Fruit fly (Drosophila melanogaster) whole organism, larva: Measurements from ENCODE around the gene CG10336.

ENCODE experiments used
- noc ChIP-seq: fragments of 200-800 bp; sonication (Bioruptor generic); optimal IDR thresholded peaks from 3 replicates; lab custom pipeline; 2019; ENCODE audit warnings: missing biosample characterization, mild to moderate bottlenecking, missing genetic modification characterization, moderate library complexity

CG10336 gene

DNA sequence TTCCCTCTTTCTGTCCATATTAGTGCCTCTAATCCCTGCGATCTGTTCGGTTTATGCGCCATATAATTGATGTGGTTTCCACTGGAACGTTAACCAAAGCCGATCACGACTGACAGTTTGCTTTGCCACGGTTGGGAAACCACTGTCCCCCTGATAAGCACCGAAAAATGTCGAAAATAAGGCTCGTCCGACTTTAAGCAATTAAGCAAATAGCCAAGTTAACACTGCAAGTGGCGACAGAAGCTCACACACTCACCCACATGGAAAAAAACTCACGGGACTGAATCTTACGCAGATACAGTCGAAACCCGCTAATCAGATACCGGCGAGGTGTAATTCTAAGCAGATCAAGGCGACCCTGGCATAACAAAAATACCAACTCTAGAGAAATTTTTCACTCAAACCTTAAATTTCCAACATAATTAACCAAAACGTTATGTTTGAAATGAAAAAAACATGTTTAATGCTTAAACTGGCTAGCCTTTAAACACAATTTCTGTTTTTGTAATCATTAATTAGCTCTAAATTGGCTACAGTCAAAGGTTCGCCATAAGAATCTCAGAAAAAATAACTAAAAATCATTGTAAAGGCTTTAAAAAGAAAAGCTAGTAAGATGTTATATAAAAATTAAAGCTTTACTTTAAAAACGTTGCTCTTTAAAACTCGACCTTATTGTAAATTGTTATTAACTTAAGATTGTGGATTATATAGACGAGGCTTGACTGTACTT lies 11.3 kb upstream of the CG10336 start:
- TF ChIP-seq noc: peak; percentile 76

dm6 chr2L:18681903-18682302 lies 7.4 kb upstream of the CG10336 start, which contains the start of gene tos:
TSS of gene tos (minus strand) at chr2L:18682075.
- no peak for TF ChIP-seq noc

dm6 chr2L:18687827-18688226 lies 1.5 kb upstream of the CG10336 start:
- TF ChIP-seq noc: no peak

dm6 chr2L:18688646-18689296 lies 557 bp upstream of the CG10336 start, which contains the start of gene msl-1:
TSS of gene msl-1 (minus strand) at chr2L:18688800.
- TF ChIP-seq noc: no peak

DNA sequence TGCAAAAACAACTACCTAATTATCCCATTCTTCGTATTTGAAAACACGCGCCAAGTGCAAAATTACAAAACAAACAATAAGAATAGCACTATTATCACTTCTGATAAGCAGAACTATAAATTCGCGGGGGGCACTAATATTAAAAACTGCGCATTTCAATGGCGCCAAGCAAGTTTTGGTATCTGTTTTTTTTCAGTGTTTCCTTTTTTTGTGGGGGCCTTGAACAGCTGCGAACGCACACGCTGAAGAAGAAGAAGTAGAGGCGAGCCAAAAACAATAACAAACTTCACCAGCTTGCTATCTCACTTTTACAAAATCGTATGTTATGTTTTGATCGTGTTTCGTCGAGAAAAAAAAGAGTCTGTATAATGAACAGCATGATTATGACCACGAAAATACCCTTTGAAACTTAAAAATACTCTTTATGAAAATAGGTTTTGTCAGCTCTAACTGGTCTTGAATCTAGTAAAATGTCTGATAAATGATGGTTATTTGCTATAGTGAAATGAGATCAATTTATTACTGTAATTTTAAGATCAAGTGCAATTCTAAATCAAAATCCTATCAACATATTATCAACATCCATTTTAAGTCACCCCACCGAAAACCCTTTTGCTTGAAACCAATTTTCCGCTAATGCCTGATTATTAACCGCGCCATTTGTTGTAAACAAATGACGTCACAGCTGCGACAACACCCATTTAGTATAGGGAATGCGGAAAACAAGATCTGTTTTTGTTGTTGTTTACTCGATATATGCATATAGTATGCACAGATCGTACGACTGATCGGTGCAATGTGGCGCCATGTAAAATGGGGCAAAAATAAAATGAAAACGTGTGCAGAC lies 4.8 kb downstream of the CG10336 start:
- peak; percentile 77 for TF ChIP-seq noc

dm6 chr2L:18694724-18695105 lies 5.4 kb downstream of the CG10336 start:
- TF ChIP-seq noc: no peak

- peak; percentile 87 for TF ChIP-seq noc
Observed at dm6 chr2L:18695404-18695804, 6.1 kb downstream of the CG10336 start, which contains the start of the genes CG10383 and CG10338. TSS of gene CG10383 (minus strand) at chr2L:18695602. TSS of gene CG10338 (plus strand) at chr2L:18695664.

DNA sequence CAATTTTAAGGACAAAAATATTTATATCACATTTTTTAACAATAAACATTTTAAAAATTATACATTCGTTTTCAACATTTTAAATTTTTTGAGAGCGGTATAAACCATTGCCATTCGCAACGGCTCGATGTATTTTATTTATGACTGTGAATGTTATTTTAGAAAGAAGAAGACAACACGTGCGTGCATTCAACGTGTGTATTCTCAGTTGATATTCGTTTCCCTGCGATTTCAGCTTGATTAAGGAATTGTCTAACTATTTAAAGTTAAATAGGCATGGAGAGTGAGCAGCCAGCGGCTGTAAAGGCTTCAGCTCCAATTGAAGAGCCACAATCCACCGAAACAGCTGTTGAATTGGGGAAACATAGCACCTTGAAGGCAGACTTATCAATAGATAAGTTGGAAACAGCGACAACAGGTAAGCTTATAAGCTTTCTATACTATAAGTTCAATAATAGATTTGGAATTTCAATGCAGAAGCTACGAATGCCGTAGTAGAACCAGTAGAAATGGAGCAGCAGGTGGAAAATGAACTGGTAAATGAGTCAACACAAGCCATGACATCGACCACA lies 9.3 kb downstream of the CG10336 start, which contains the start of gene CG10341:
Gene CG10341 (plus strand): TSS at position 156 of the 572 bp plus-strand sequence.
- TF ChIP-seq noc: no peak

dm6 chr2L:18702721-18703488 lies 13.6 kb downstream of the CG10336 start, which contains the start of the genes CG10376 and CG10343:
TSS of gene CG10376 (minus strand) at chr2L:18703105.
TSS of gene CG10343 (plus strand) at chr2L:18703473.
- TF ChIP-seq noc: peak; percentile 85

- peak; percentile 93 for TF ChIP-seq noc
Observed at dm6 chr2L:18705617-18706046, 16.3 kb downstream of the CG10336 start, which contains the start of gene Jwa. TSS of gene Jwa (minus strand) at chr2L:18705703.

DNA sequence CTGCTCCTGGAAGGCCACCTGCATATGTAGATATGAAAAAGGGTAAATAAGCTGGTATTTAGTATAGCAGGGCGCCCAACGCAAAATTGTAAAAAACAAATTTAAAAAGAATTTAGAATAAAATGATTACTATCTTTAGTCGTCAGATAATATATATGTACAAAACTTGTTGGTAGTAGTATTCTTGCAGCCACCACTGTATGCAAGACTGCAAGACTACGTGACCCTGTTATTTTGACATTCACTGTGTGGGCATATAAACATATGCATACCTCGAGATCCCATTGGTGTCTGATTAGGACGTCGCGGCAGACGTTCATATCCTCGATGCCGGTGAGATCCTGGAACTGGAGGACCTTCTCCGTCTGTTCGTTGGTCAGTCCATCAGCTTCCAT lies 18.5 kb downstream of the CG10336 start:
- TF ChIP-seq noc: no peak

DNA sequence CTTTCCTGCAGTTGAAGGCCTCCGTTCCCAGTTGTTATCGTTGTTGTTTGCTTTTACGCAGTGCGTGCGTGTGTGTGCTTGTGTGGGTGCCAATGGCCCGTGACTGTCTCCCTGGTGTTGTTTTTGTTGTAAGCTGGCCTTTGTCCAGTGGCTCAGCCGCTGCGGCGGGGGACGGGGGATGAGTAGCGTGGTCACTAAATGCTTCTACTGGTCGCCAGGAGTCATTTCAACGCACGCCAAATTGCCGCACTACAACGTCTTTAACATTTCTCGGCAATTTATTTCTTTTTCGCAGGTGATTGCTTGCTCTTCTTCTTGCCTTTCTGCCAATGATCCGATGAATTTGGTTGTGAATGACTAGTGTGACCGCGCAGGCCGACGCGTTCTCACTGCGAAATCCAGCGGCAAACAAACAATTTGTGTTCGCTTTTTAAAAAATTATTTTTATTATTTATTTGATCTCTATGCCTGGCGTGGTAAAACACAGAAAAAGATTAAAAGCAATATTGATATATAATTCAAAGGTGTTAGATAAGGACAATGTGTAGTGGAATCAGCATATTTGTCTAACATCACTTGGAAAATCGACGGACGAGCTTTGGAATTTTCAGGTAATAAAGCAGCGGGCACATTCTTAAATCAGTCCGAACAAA lies 19.0 kb downstream of the CG10336 start, which contains the start of the genes Faf2 and Grip71:
Gene Faf2 (minus strand): TSS at position 450 of the 653 bp plus-strand sequence.
Gene Grip71 (plus strand): TSS at position 608 of the 653 bp plus-strand sequence.
- TF ChIP-seq noc: peak; percentile 46

- TF ChIP-seq noc: no peak
Observed at dm6 chr2L:18713686-18714085, 24.4 kb downstream of the CG10336 start, which contains the start of gene Irk3. TSS of gene Irk3 (minus strand) at chr2L:18713748.

DNA sequence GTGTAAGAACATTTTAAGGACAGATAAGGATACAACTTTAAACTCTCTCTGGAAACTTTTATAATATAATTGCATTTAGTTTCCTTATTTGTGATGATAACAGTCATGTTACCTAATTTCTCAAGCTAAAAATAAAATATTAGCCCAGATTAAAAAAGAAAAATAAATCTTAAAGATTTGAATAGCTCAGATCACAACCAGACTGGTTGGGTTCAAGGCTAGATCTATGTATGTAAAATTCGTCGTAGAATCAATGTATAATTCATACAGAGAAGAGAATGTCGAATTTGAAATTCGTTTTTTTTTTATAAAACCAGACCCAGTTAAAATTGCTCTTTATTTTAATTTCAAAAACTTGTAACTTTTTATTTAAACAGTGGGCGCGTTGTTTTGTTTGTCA lies 24.8 kb downstream of the CG10336 start:
- TF ChIP-seq noc: no peak
